Worm (Caenorhabditis elegans) whole organism, early embryonic: Measurements from ENCODE around the gene C32H11.4.

ENCODE experiments used
- ceh-13 ChIP-seq: fragments of 200-800 bp; sonication (Bioruptor generic); optimal IDR thresholded peaks from 2 replicates; lab custom pipeline; 2018; ENCODE audit warnings: mild to moderate bottlenecking, missing genetic modification characterization, missing compliant biosample characterization
- hmbx-1 ChIP-seq: sonication (generic microtip); optimal IDR thresholded peaks from 2 replicates; lab custom pipeline; 2016; ENCODE audit warnings: mild to moderate bottlenecking, missing genetic modification characterization, missing compliant biosample characterization
- tbx-37 ChIP-seq: fragments of 200-800 bp; sonication (Bioruptor generic); conservative IDR thresholded peaks from 2 replicates; pipeline ENCODE4 v1.3.6; 2022; ENCODE audit warnings: missing genetic modification reagents, missing genetic modification characterization, missing compliant biosample characterization
- tra-4 ChIP-seq: sonication (generic microtip); optimal IDR thresholded peaks from 2 replicates; lab custom pipeline; 2017; ENCODE audit warnings: missing genetic modification characterization, missing compliant biosample characterization

DNA sequence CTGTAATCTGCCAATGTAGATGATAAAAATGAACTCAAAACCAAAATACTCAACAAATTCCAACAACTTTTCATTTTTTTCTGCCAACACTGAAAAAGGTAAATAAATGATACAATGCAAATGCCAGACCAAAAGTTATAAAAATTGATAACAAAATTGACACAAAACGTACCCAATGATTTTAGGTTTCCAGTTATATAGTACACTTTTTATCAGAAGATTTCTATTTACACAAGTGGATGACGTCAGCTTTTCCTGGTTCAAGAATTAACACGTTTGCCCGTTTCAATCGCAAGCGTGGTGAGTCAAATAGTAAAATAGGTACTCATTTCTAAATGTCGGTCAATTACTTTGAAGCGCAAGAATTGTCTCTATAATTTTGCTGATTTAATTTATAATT lies 41.5 kb upstream of the C32H11.4 start, which contains the start of gene ZK896.5:
- TF ChIP-seq tra-4 (tag; lab: Kevin White, UChicago) = no peak
- TF ChIP-seq ceh-13 = no peak
- TF ChIP-seq hmbx-1 (tag; lab: Kevin White, UChicago) = no peak
- no peak for TF ChIP-seq tbx-37
